Worm (Caenorhabditis elegans) whole organism, L3 larva: ENCODE results near the gene alp-1.

Experiments
- R02D3.7 ChIP-seq: fragments of 150-350 bp; optimal IDR thresholded peaks from 2 replicates; lab custom pipeline; 2014; ENCODE audit warnings: missing biosample characterization, missing genetic modification characterization
- ama-1 ChIP-seq: fragments of 150-350 bp; optimal IDR thresholded peaks from 2 replicates; lab custom pipeline; 2018
- ceh-82 ChIP-seq: fragments of 150-350 bp; optimal IDR thresholded peaks from 2 replicates; lab custom pipeline; 2014; ENCODE audit warnings: missing biosample characterization, missing genetic modification characterization
- ceh-9 ChIP-seq: sonication (generic microtip); optimal IDR thresholded peaks from 2 replicates; lab custom pipeline; 2018; ENCODE audit warnings: missing biosample characterization, missing genetic modification characterization
- egl-27 ChIP-seq: sonication (generic microtip); optimal IDR thresholded peaks from 4 replicates; lab custom pipeline; 2017; ENCODE audit warnings: missing biosample characterization, missing genetic modification reagents, missing genetic modification characterization
- egl-5 ChIP-seq: fragments of 150-350 bp; optimal IDR thresholded peaks from 2 replicates; lab custom pipeline; 2017; ENCODE audit warnings: missing biosample characterization, missing genetic modification reagents, missing genetic modification characterization, inconsistent platforms
- elt-1 ChIP-seq: fragments of 150-350 bp; optimal IDR thresholded peaks from 2 replicates; lab custom pipeline; 2014; ENCODE audit warnings: missing biosample characterization, missing genetic modification characterization
- elt-2 ChIP-seq: sonication (generic microtip); optimal IDR thresholded peaks from 2 replicates; lab custom pipeline; 2016; ENCODE audit warnings: missing genetic modification reagents, mild to moderate bottlenecking, missing genetic modification characterization, missing compliant biosample characterization
- eor-1 ChIP-seq, 2 experiments: fragments of 150-350 bp; optimal IDR thresholded peaks; 2 replicates each; lab custom pipeline; 2014 to 2018; ENCODE audit warnings: missing biosample characterization in 2 of 2, missing genetic modification characterization in 2 of 2
- fkh-10 ChIP-seq: sonication (generic microtip); optimal IDR thresholded peaks from 2 replicates; lab custom pipeline; 2017; ENCODE audit warnings: missing biosample characterization, missing genetic modification reagents, missing genetic modification characterization
- fkh-2 ChIP-seq: fragments of 150-350 bp; optimal IDR thresholded peaks from 2 replicates; lab custom pipeline; 2014; ENCODE audit warnings: missing biosample characterization, missing genetic modification reagents, missing genetic modification characterization
- fos-1 ChIP-seq: fragments of 150-350 bp; optimal IDR thresholded peaks from 2 replicates; lab custom pipeline; 2014; ENCODE audit warnings: missing biosample characterization, missing genetic modification characterization
- hmg-11 ChIP-seq: sonication (generic microtip); optimal IDR thresholded peaks from 2 replicates; lab custom pipeline; 2016; ENCODE audit warnings: missing genetic modification characterization, missing compliant biosample characterization
- jun-1 ChIP-seq: fragments of 150-350 bp; optimal IDR thresholded peaks from 2 replicates; lab custom pipeline; 2014; ENCODE audit warnings: missing biosample characterization, missing genetic modification reagents, missing genetic modification characterization
- lin-15B ChIP-seq: fragments of 150-350 bp; optimal IDR thresholded peaks from 2 replicates; lab custom pipeline; 2014; ENCODE audit warnings: missing biosample characterization, missing genetic modification characterization
- lin-39 ChIP-seq: fragments of 150-350 bp; optimal IDR thresholded peaks from 2 replicates; lab custom pipeline; 2018; ENCODE audit warnings: missing biosample characterization, missing genetic modification reagents, missing genetic modification characterization
- lsy-12 ChIP-seq: sonication (generic microtip); optimal IDR thresholded peaks from 2 replicates; lab custom pipeline; 2016; ENCODE audit warnings: mild to moderate bottlenecking, missing genetic modification characterization, missing compliant biosample characterization
- mdl-1 ChIP-seq: fragments of 150-350 bp; optimal IDR thresholded peaks from 2 replicates; lab custom pipeline; 2014; ENCODE audit warnings: missing biosample characterization, missing genetic modification characterization
- mml-1 ChIP-seq: fragments of 150-350 bp; sonication (generic microtip); optimal IDR thresholded peaks from 3 replicates; lab custom pipeline; 2014; ENCODE audit warnings: missing biosample characterization, missing genetic modification characterization
- nfya-1 ChIP-seq: sonication (generic microtip); optimal IDR thresholded peaks from 2 replicates; lab custom pipeline; 2017; ENCODE audit warnings: missing genetic modification characterization, mild to moderate bottlenecking, missing compliant biosample characterization, antibody characterized with exemption, moderate library complexity; ENCODE audit not compliant: insufficient read depth
- nhr-11 ChIP-seq: fragments of 150-350 bp; optimal IDR thresholded peaks from 2 replicates; lab custom pipeline; 2014; ENCODE audit warnings: missing biosample characterization, missing genetic modification characterization
- nhr-23 ChIP-seq: fragments of 150-350 bp; optimal IDR thresholded peaks from 2 replicates; lab custom pipeline; 2014; ENCODE audit warnings: missing biosample characterization, missing genetic modification reagents, missing genetic modification characterization
- nhr-25 ChIP-seq: sonication (generic microtip); optimal IDR thresholded peaks from 2 replicates; lab custom pipeline; 2017; ENCODE audit warnings: missing biosample characterization, missing genetic modification characterization
- nhr-28 ChIP-seq: fragments of 150-350 bp; optimal IDR thresholded peaks from 2 replicates; lab custom pipeline; 2014; ENCODE audit warnings: missing biosample characterization, missing genetic modification characterization
- nhr-43 ChIP-seq: sonication (generic microtip); optimal IDR thresholded peaks from 2 replicates; lab custom pipeline; 2016; ENCODE audit warnings: mild to moderate bottlenecking, missing genetic modification characterization, missing compliant biosample characterization; ENCODE audit not compliant: poor library complexity, severe bottlenecking
- nhr-67 ChIP-seq: fragments of 150-350 bp; optimal IDR thresholded peaks from 2 replicates; lab custom pipeline; 2014; ENCODE audit warnings: missing biosample characterization, missing genetic modification characterization
- pha-4 ChIP-seq: fragments of 150-350 bp; optimal IDR thresholded peaks from 2 replicates; lab custom pipeline; 2014; ENCODE audit warnings: missing biosample characterization, missing genetic modification reagents, missing genetic modification characterization
- pqm-1 ChIP-seq: fragments of 150-350 bp; optimal IDR thresholded peaks from 2 replicates; lab custom pipeline; 2017; ENCODE audit warnings: missing biosample characterization, missing genetic modification characterization, inconsistent platforms
- sea-2 ChIP-seq: fragments of 150-350 bp; sonication (generic microtip); optimal IDR thresholded peaks from 4 replicates; lab custom pipeline; 2014; ENCODE audit warnings: missing biosample characterization, missing genetic modification reagents, missing genetic modification characterization
- skn-1 ChIP-seq: fragments of 150-350 bp; optimal IDR thresholded peaks from 2 replicates; lab custom pipeline; 2014; ENCODE audit warnings: missing biosample characterization, missing genetic modification characterization
- snpc-4 ChIP-seq: fragments of 150-350 bp; optimal IDR thresholded peaks from 2 replicates; lab custom pipeline; 2014; ENCODE audit warnings: missing biosample characterization, missing genetic modification characterization
- tbx-2 ChIP-seq: sonication (generic microtip); optimal IDR thresholded peaks from 2 replicates; lab custom pipeline; 2016; ENCODE audit warnings: mild to moderate bottlenecking, missing genetic modification characterization, missing compliant biosample characterization
- unc-39 ChIP-seq: sonication (generic microtip); optimal IDR thresholded peaks from 4 replicates; lab custom pipeline; 2017; ENCODE audit warnings: missing biosample characterization, missing genetic modification characterization
- unc-62 ChIP-seq: fragments of 150-350 bp; sonication (generic microtip); optimal IDR thresholded peaks from 4 replicates; lab custom pipeline; 2014; ENCODE audit warnings: missing biosample characterization, missing genetic modification reagents, missing genetic modification characterization
- zag-1 ChIP-seq: fragments of 150-350 bp; optimal IDR thresholded peaks from 2 replicates; lab custom pipeline; 2014; ENCODE audit warnings: missing biosample characterization, missing genetic modification characterization
- ztf-11 ChIP-seq: fragments of 150-350 bp; optimal IDR thresholded peaks from 2 replicates; lab custom pipeline; 2014; ENCODE audit warnings: missing biosample characterization, missing genetic modification characterization

The alp-1 gene

ce11 chrIV:8853301-8853700, 1.0 kb downstream of the alp-1 start:
- TF ChIP-seq ceh-9 (tag; lab: Kevin White, UChicago) (no peak), elt-2 (no peak), mdl-1 (tag; lab: Kevin White, UChicago) (no peak), skn-1 (no peak), elt-1 (tag; lab: Kevin White, UChicago) (no peak), ceh-82 (tag; lab: Kevin White, UChicago) (no peak), tbx-2 (no peak), unc-39 (tag; lab: Kevin White, UChicago) (no peak), lin-39 (tag; lab: Kevin White, UChicago) (no peak), nhr-43 (tag; lab: Kevin White, UChicago) (no peak), eor-1 (tag; optimal IDR thresholded peaks at IDR 0.05; lab: Kevin White, UChicago) (no peak), fos-1 (tag; lab: Kevin White, UChicago) (no peak), pha-4 (tag; lab: Kevin White, UChicago) (no peak)
- TF ChIP-seq, all 47 proteins: peak for 0

ce11 chrIV:8855963-8856362, 3.7 kb downstream of the alp-1 start, which contains the start of gene T11B7.5:
TSS of gene T11B7.5 (minus strand) at chrIV:8856063.
- TF ChIP-seq fos-1 (tag; lab: Kevin White, UChicago): no peak
- TF ChIP-seq ztf-11 (tag; lab: Kevin White, UChicago): no peak
- no peak for TF ChIP-seq fkh-2 (tag; lab: Kevin White, UChicago)
- no peak for TF ChIP-seq nhr-23 (tag; lab: Kevin White, UChicago)
- TF ChIP-seq nhr-67 (tag; lab: Kevin White, UChicago): no peak
- TF ChIP-seq ama-1 (lab: Kevin White, UChicago): no peak
- no peak for TF ChIP-seq unc-39 (tag; lab: Kevin White, UChicago)
- no peak for TF ChIP-seq sea-2 (GFP tag; lab: Kevin White, UChicago)
- TF ChIP-seq egl-27: no peak
- no peak for TF ChIP-seq zag-1

ce11 chrIV:8864672-8865071, 12.4 kb downstream of the alp-1 start:
- TF ChIP-seq snpc-4 (tag; lab: Kevin White, UChicago) (no peak), nhr-23 (tag; lab: Kevin White, UChicago) (peak; percentile 13), fkh-10 (no peak)

DNA sequence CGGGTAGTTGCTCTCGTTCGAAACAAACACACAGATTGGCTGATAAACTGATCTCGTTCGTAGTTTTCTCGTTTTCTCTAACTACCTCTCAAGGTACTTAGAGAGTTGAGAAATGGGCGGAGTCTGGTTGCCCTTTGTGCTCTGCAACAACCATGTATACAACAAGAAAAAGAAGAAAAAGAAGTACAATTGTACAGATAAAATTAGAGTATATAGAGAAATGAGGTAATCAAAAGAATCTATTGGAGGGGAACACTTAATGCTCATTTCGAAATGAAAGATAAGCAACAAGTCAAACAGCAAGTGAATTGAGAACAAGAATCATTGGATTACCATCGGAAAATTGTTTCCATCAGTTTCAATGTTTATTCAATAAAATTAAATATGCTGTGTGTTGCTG, 13.0 kb downstream of the alp-1 start, which contains the start of gene C09G9.1:
Gene C09G9.1 (minus strand): TSS at position 143 of the 400 bp plus-strand sequence.
- TF ChIP-seq R02D3.7 (tag; lab: Kevin White, UChicago): no peak
- peak; percentile 44 for TF ChIP-seq pha-4 (tag; lab: Kevin White, UChicago)
- peak; percentile 67 for TF ChIP-seq elt-2

ce11 chrIV:8866092-8866491, 13.8 kb downstream of the alp-1 start:
- peak; percentile 50 for TF ChIP-seq snpc-4 (tag; lab: Kevin White, UChicago)
- TF ChIP-seq unc-39 (tag; lab: Kevin White, UChicago): no peak
- peak; percentile 37 for TF ChIP-seq fos-1 (tag; lab: Kevin White, UChicago)
- TF ChIP-seq pqm-1 (tag; lab: Kevin White, UChicago): peak; percentile 27
- no peak for TF ChIP-seq fkh-10
- peak; percentile 16 for TF ChIP-seq jun-1 (tag; lab: Kevin White, UChicago)
- TF ChIP-seq nhr-25: peak; percentile 95
- peak; percentile 57 for TF ChIP-seq ama-1 (lab: Kevin White, UChicago)
- TF ChIP-seq egl-5 (tag; lab: Kevin White, UChicago): peak; percentile 35
- no peak for TF ChIP-seq eor-1 (tag; optimal IDR thresholded peaks at IDR 0.05; lab: Kevin White, UChicago)
- TF ChIP-seq hmg-11 (tag; lab: Kevin White, UChicago): peak; percentile 39
- peak; percentile 81 for TF ChIP-seq pha-4 (tag; lab: Kevin White, UChicago)
- no peak for TF ChIP-seq egl-27
- TF ChIP-seq mml-1 (tag; lab: Kevin White, UChicago): no peak
- TF ChIP-seq lin-15B (tag; lab: Kevin White, UChicago): peak; percentile 21
- TF ChIP-seq nhr-11 (tag; lab: Kevin White, UChicago): no peak
- no peak for TF ChIP-seq nhr-43 (tag; lab: Kevin White, UChicago)
- no peak for TF ChIP-seq nhr-28 (tag; lab: Kevin White, UChicago)
- TF ChIP-seq R02D3.7 (tag; lab: Kevin White, UChicago): no peak
- TF ChIP-seq unc-62 (GFP tag; lab: Kevin White, UChicago): peak; percentile 84
- TF ChIP-seq nhr-23 (tag; lab: Kevin White, UChicago): peak; percentile 49
- TF ChIP-seq lin-39 (tag; lab: Kevin White, UChicago): peak; percentile 49
- peak; percentile 4 for TF ChIP-seq mdl-1 (tag; lab: Kevin White, UChicago)
- TF ChIP-seq nfya-1: peak; percentile 53
- no peak for TF ChIP-seq elt-1 (tag; lab: Kevin White, UChicago)
- peak; percentile 83 for TF ChIP-seq elt-2
- TF ChIP-seq lsy-12: peak; percentile 23
- TF ChIP-seq, all 47 proteins: peak for 17
